Worm (Caenorhabditis elegans) whole organism, young adult: ENCODE measurements around the gene twk-11.

Experiments used
- F49E8.2 ChIP-seq: sonication (generic microtip); optimal IDR thresholded peaks from 3 replicates; lab custom pipeline; 2017; ENCODE audit warnings: missing genetic modification characterization, mild to moderate bottlenecking, missing compliant biosample characterization, antibody characterized with exemption, moderate library complexity; ENCODE audit not compliant: insufficient read depth
- K11D2.4 ChIP-seq: fragments of 200-800 bp; sonication (Bioruptor generic); IDR thresholded peaks from 2 replicates; pipeline ENCODE4 v1.3.6; 2022; ENCODE audit warnings: missing genetic modification reagents, missing genetic modification characterization, missing compliant biosample characterization
- ama-1 ChIP-seq, 3 experiments: fragments of 150-350 bp in 1 of 3; sonication (generic microtip) in 2 of 3; optimal IDR thresholded peaks; 2 replicates each; lab custom pipeline; 2014 to 2018; ENCODE audit warnings: missing biosample characterization in 2 of 3, missing genetic modification characterization in 2 of 3, missing genetic modification reagents in 2 of 3
- attf-5 ChIP-seq: fragments of 200-800 bp; sonication (Bioruptor generic); optimal IDR thresholded peaks from 2 replicates; lab custom pipeline; 2018; ENCODE audit warnings: mild to moderate bottlenecking, missing genetic modification characterization, missing compliant biosample characterization
- ceh-79 ChIP-seq: sonication (generic microtip); optimal IDR thresholded peaks from 2 replicates; lab custom pipeline; 2017; ENCODE audit warnings: mild to moderate bottlenecking, missing genetic modification characterization, missing compliant biosample characterization
- egl-44 ChIP-seq: fragments of 200-800 bp; sonication (Bioruptor generic); IDR thresholded peaks from 2 replicates; pipeline ENCODE4 v1.3.6; 2022; ENCODE audit warnings: missing genetic modification reagents, missing genetic modification characterization, missing compliant biosample characterization
- ets-4 ChIP-seq: fragments of 200-800 bp; sonication (Bioruptor generic); optimal IDR thresholded peaks from 2 replicates; lab custom pipeline; 2018; ENCODE audit warnings: mild to moderate bottlenecking, missing genetic modification characterization, missing compliant biosample characterization
- pha-4 ChIP-seq: fragments of 150-350 bp; sonication (generic microtip); optimal IDR thresholded peaks from 2 replicates; lab custom pipeline; 2014; ENCODE audit warnings: missing biosample characterization, missing genetic modification reagents, missing genetic modification characterization
- snpc-1.1 ChIP-seq: sonication (generic microtip); optimal IDR thresholded peaks from 2 replicates; lab custom pipeline; 2017; ENCODE audit warnings: missing genetic modification characterization, mild to moderate bottlenecking, missing compliant biosample characterization, antibody characterized with exemption, moderate library complexity, missing genotype, missing genetic modification reagents; ENCODE audit not compliant: insufficient read depth
- snpc-3.4 ChIP-seq: sonication (generic microtip); optimal IDR thresholded peaks from 2 replicates; lab custom pipeline; 2017; ENCODE audit warnings: missing genetic modification characterization, mild to moderate bottlenecking, missing compliant biosample characterization, antibody characterized with exemption, moderate library complexity, missing genotype, missing genetic modification reagents
- tbx-9 ChIP-seq: sonication (generic microtip); optimal IDR thresholded peaks from 2 replicates; lab custom pipeline; 2016; ENCODE audit warnings: borderline replicate concordance, missing genetic modification characterization, inconsistent platforms, missing compliant biosample characterization
- unc-62 ChIP-seq: fragments of 150-350 bp; optimal IDR thresholded peaks from 2 replicates; lab custom pipeline; 2014; ENCODE audit warnings: missing biosample characterization, missing genetic modification reagents, missing genetic modification characterization

DNA sequence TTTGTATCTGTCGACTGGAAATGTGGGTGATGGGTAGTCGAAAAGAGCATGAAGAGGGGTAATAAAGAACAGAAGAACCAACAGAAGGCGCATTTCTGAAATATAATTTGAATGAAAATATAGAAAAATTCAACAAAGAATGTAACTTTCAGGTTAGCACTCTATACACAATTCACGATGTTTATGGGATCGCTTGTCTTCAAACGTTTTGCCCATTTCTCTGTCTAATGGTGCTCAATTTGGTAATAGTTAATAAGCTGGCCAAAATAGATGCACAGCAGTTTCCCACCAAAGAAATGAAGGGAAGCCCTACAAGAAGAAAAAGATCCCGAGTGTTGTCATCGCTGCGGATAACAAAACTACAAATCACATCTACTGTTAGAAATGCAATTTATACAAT, 11.1 kb upstream of the twk-11 start, which contains the start of gene F20A1.8:
- TF ChIP-seq ceh-79 (tag; lab: Kevin White, UChicago) (no peak), ama-1 (optimal IDR thresholded peaks at IDR 0.05; lab: Kevin White, UChicago) (no peak), ama-1 (GFP tag; optimal IDR thresholded peaks at IDR 0.05; lab: Kevin White, UChicago) (no peak), pha-4 (tag; lab: Kevin White, UChicago) (no peak), F49E8.2 (tag; lab: Kevin White, UChicago) (no peak), tbx-9 (tag; lab: Kevin White, UChicago) (no peak), K11D2.4 (GFP tag; lab: Robert Waterston, UW) (no peak), ets-4 (no peak), snpc-1.1 (tag; lab: Kevin White, UChicago) (no peak), snpc-3.4 (tag; lab: Kevin White, UChicago) (no peak), egl-44 (GFP tag; lab: Robert Waterston, UW) (no peak), attf-5 (GFP tag; lab: Kevin White, UChicago) (no peak), unc-62 (GFP tag; lab: Kevin White, UChicago) (no peak)
